Worm (Caenorhabditis elegans) whole organism, L3 larva: ENCODE results near the gene ser-2.

ENCODE experiments used
- R02D3.7 ChIP-seq: fragments of 150-350 bp; optimal IDR thresholded peaks from 2 replicates; lab custom pipeline; 2014; ENCODE audit warnings: missing biosample characterization, missing genetic modification characterization
- ZK546.5 ChIP-seq: sonication (generic microtip); optimal IDR thresholded peaks from 2 replicates; lab custom pipeline; 2017; ENCODE audit warnings: missing biosample characterization, missing genetic modification characterization
- aly-2 ChIP-seq: fragments of 150-350 bp; optimal IDR thresholded peaks from 2 replicates; lab custom pipeline; 2014; ENCODE audit warnings: missing biosample characterization, missing genetic modification characterization
- ama-1 ChIP-seq: fragments of 150-350 bp; optimal IDR thresholded peaks from 2 replicates; lab custom pipeline; 2018
- ceh-16 ChIP-seq: sonication (generic microtip); optimal IDR thresholded peaks from 2 replicates; lab custom pipeline; 2017; ENCODE audit warnings: missing biosample characterization, missing genetic modification characterization
- ceh-28 ChIP-seq: fragments of 150-350 bp; optimal IDR thresholded peaks from 2 replicates; lab custom pipeline; 2014; ENCODE audit warnings: missing biosample characterization, missing genetic modification reagents, missing genetic modification characterization
- ceh-82 ChIP-seq: fragments of 150-350 bp; optimal IDR thresholded peaks from 2 replicates; lab custom pipeline; 2014; ENCODE audit warnings: missing biosample characterization, missing genetic modification characterization
- ceh-9 ChIP-seq: sonication (generic microtip); optimal IDR thresholded peaks from 2 replicates; lab custom pipeline; 2018; ENCODE audit warnings: missing biosample characterization, missing genetic modification characterization
- daf-12 ChIP-seq: fragments of 150-350 bp; optimal IDR thresholded peaks from 2 replicates; lab custom pipeline; 2014; ENCODE audit warnings: missing biosample characterization, missing genetic modification reagents, missing genetic modification characterization
- egl-27 ChIP-seq: sonication (generic microtip); optimal IDR thresholded peaks from 4 replicates; lab custom pipeline; 2017; ENCODE audit warnings: missing biosample characterization, missing genetic modification reagents, missing genetic modification characterization
- egl-5 ChIP-seq: fragments of 150-350 bp; optimal IDR thresholded peaks from 2 replicates; lab custom pipeline; 2017; ENCODE audit warnings: missing biosample characterization, missing genetic modification reagents, missing genetic modification characterization, inconsistent platforms
- elt-1 ChIP-seq: fragments of 150-350 bp; optimal IDR thresholded peaks from 2 replicates; lab custom pipeline; 2014; ENCODE audit warnings: missing biosample characterization, missing genetic modification characterization
- elt-2 ChIP-seq: sonication (generic microtip); optimal IDR thresholded peaks from 2 replicates; lab custom pipeline; 2016; ENCODE audit warnings: missing genetic modification reagents, mild to moderate bottlenecking, missing genetic modification characterization, missing compliant biosample characterization
- elt-3 ChIP-seq, 3 experiments: fragments of 150-350 bp in 1 of 3; sonication (generic microtip) in 2 of 3; optimal IDR thresholded peaks; 2 replicates in 2 of 3; 4 replicates in 1 of 3; lab custom pipeline; 2014 to 2017; ENCODE audit warnings: missing biosample characterization in 3 of 3, missing genetic modification characterization in 3 of 3
- eor-1 ChIP-seq, 2 experiments: fragments of 150-350 bp; optimal IDR thresholded peaks; 2 replicates each; lab custom pipeline; 2014 to 2018; ENCODE audit warnings: missing biosample characterization in 2 of 2, missing genetic modification characterization in 2 of 2
- fkh-10 ChIP-seq: sonication (generic microtip); optimal IDR thresholded peaks from 2 replicates; lab custom pipeline; 2017; ENCODE audit warnings: missing biosample characterization, missing genetic modification reagents, missing genetic modification characterization
- fkh-2 ChIP-seq: fragments of 150-350 bp; optimal IDR thresholded peaks from 2 replicates; lab custom pipeline; 2014; ENCODE audit warnings: missing biosample characterization, missing genetic modification reagents, missing genetic modification characterization
- fos-1 ChIP-seq: fragments of 150-350 bp; optimal IDR thresholded peaks from 2 replicates; lab custom pipeline; 2014; ENCODE audit warnings: missing biosample characterization, missing genetic modification characterization
- hmg-11 ChIP-seq: sonication (generic microtip); optimal IDR thresholded peaks from 2 replicates; lab custom pipeline; 2016; ENCODE audit warnings: missing genetic modification characterization, missing compliant biosample characterization
- jun-1 ChIP-seq: fragments of 150-350 bp; optimal IDR thresholded peaks from 2 replicates; lab custom pipeline; 2014; ENCODE audit warnings: missing biosample characterization, missing genetic modification reagents, missing genetic modification characterization
- lin-15B ChIP-seq: fragments of 150-350 bp; optimal IDR thresholded peaks from 2 replicates; lab custom pipeline; 2014; ENCODE audit warnings: missing biosample characterization, missing genetic modification characterization
- lin-39 ChIP-seq: fragments of 150-350 bp; optimal IDR thresholded peaks from 2 replicates; lab custom pipeline; 2018; ENCODE audit warnings: missing biosample characterization, missing genetic modification reagents, missing genetic modification characterization
- lsy-12 ChIP-seq: sonication (generic microtip); optimal IDR thresholded peaks from 2 replicates; lab custom pipeline; 2016; ENCODE audit warnings: mild to moderate bottlenecking, missing genetic modification characterization, missing compliant biosample characterization
- mdl-1 ChIP-seq: fragments of 150-350 bp; optimal IDR thresholded peaks from 2 replicates; lab custom pipeline; 2014; ENCODE audit warnings: missing biosample characterization, missing genetic modification characterization
- mml-1 ChIP-seq: fragments of 150-350 bp; sonication (generic microtip); optimal IDR thresholded peaks from 3 replicates; lab custom pipeline; 2014; ENCODE audit warnings: missing biosample characterization, missing genetic modification characterization
- nfya-1 ChIP-seq: sonication (generic microtip); optimal IDR thresholded peaks from 2 replicates; lab custom pipeline; 2017; ENCODE audit warnings: missing genetic modification characterization, mild to moderate bottlenecking, missing compliant biosample characterization, antibody characterized with exemption, moderate library complexity; ENCODE audit not compliant: insufficient read depth
- nhr-11 ChIP-seq: fragments of 150-350 bp; optimal IDR thresholded peaks from 2 replicates; lab custom pipeline; 2014; ENCODE audit warnings: missing biosample characterization, missing genetic modification characterization
- nhr-12 ChIP-seq: fragments of 150-350 bp; optimal IDR thresholded peaks from 2 replicates; lab custom pipeline; 2014; ENCODE audit warnings: missing biosample characterization, missing genetic modification characterization
- nhr-23 ChIP-seq: fragments of 150-350 bp; optimal IDR thresholded peaks from 2 replicates; lab custom pipeline; 2014; ENCODE audit warnings: missing biosample characterization, missing genetic modification reagents, missing genetic modification characterization
- nhr-237 ChIP-seq: fragments of 150-350 bp; optimal IDR thresholded peaks from 2 replicates; lab custom pipeline; 2014; ENCODE audit warnings: missing biosample characterization, missing genetic modification characterization
- nhr-25 ChIP-seq: sonication (generic microtip); optimal IDR thresholded peaks from 2 replicates; lab custom pipeline; 2017; ENCODE audit warnings: missing biosample characterization, missing genetic modification characterization
- nhr-28 ChIP-seq: fragments of 150-350 bp; optimal IDR thresholded peaks from 2 replicates; lab custom pipeline; 2014; ENCODE audit warnings: missing biosample characterization, missing genetic modification characterization
- nhr-43 ChIP-seq: sonication (generic microtip); optimal IDR thresholded peaks from 2 replicates; lab custom pipeline; 2016; ENCODE audit warnings: mild to moderate bottlenecking, missing genetic modification characterization, missing compliant biosample characterization; ENCODE audit not compliant: poor library complexity, severe bottlenecking
- nhr-67 ChIP-seq: fragments of 150-350 bp; optimal IDR thresholded peaks from 2 replicates; lab custom pipeline; 2014; ENCODE audit warnings: missing biosample characterization, missing genetic modification characterization
- nhr-76 ChIP-seq: fragments of 150-350 bp; sonication (generic microtip); optimal IDR thresholded peaks from 5 replicates; lab custom pipeline; 2014; ENCODE audit warnings: missing biosample characterization, missing genetic modification characterization
- nhr-77 ChIP-seq: fragments of 150-350 bp; optimal IDR thresholded peaks from 2 replicates; lab custom pipeline; 2014; ENCODE audit warnings: missing biosample characterization, missing genetic modification characterization
- pha-4 ChIP-seq: fragments of 150-350 bp; optimal IDR thresholded peaks from 2 replicates; lab custom pipeline; 2014; ENCODE audit warnings: missing biosample characterization, missing genetic modification reagents, missing genetic modification characterization
- pqm-1 ChIP-seq: fragments of 150-350 bp; optimal IDR thresholded peaks from 2 replicates; lab custom pipeline; 2017; ENCODE audit warnings: missing biosample characterization, missing genetic modification characterization, inconsistent platforms
- sea-2 ChIP-seq: fragments of 150-350 bp; sonication (generic microtip); optimal IDR thresholded peaks from 4 replicates; lab custom pipeline; 2014; ENCODE audit warnings: missing biosample characterization, missing genetic modification reagents, missing genetic modification characterization
- skn-1 ChIP-seq: fragments of 150-350 bp; optimal IDR thresholded peaks from 2 replicates; lab custom pipeline; 2014; ENCODE audit warnings: missing biosample characterization, missing genetic modification characterization
- snpc-4 ChIP-seq: fragments of 150-350 bp; optimal IDR thresholded peaks from 2 replicates; lab custom pipeline; 2014; ENCODE audit warnings: missing biosample characterization, missing genetic modification characterization
- tbx-2 ChIP-seq: sonication (generic microtip); optimal IDR thresholded peaks from 2 replicates; lab custom pipeline; 2016; ENCODE audit warnings: mild to moderate bottlenecking, missing genetic modification characterization, missing compliant biosample characterization
- unc-39 ChIP-seq: sonication (generic microtip); optimal IDR thresholded peaks from 4 replicates; lab custom pipeline; 2017; ENCODE audit warnings: missing biosample characterization, missing genetic modification characterization
- unc-62 ChIP-seq: fragments of 150-350 bp; sonication (generic microtip); optimal IDR thresholded peaks from 4 replicates; lab custom pipeline; 2014; ENCODE audit warnings: missing biosample characterization, missing genetic modification reagents, missing genetic modification characterization
- zag-1 ChIP-seq: fragments of 150-350 bp; optimal IDR thresholded peaks from 2 replicates; lab custom pipeline; 2014; ENCODE audit warnings: missing biosample characterization, missing genetic modification characterization
- ztf-11 ChIP-seq: fragments of 150-350 bp; optimal IDR thresholded peaks from 2 replicates; lab custom pipeline; 2014; ENCODE audit warnings: missing biosample characterization, missing genetic modification characterization
- ztf-4 ChIP-seq: fragments of 150-350 bp; optimal IDR thresholded peaks from 2 replicates; lab custom pipeline; 2014; ENCODE audit warnings: missing biosample characterization, missing genetic modification characterization

Gene ser-2

DNA sequence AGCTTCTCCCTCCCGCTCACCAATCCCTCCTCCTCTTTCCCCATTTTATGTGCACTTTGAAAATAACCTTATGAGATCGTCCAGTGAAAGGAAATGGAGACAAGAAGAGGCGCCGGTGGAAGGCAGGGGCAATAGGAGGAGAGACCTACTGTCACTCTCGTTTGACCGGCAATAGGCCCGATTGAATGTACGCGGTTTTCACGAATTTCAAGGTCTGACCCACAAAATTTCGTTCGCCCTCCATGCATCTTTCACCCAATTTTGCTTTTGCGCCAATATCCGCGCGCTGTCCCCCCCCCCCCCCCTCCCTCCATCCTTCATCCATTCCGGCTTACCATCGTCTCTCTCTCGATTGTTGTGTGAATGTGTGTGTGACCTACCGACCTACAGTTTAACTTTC, 4.9 kb upstream of the ser-2 start:
- no peak for TF ChIP-seq pha-4
- peak; percentile 77 for TF ChIP-seq nhr-23 (tag; lab: Kevin White, UChicago)
- TF ChIP-seq skn-1 (tag; lab: Kevin White, UChicago) = no peak
- TF ChIP-seq egl-5 (tag; lab: Kevin White, UChicago) = no peak
- no peak for TF ChIP-seq jun-1 (tag; lab: Kevin White, UChicago)
- no peak for TF ChIP-seq ztf-11 (tag; lab: Kevin White, UChicago)
- TF ChIP-seq ama-1 (lab: Kevin White, UChicago) = no peak
- TF ChIP-seq nhr-237 (tag; lab: Kevin White, UChicago) = no peak
- TF ChIP-seq ztf-4 (tag; lab: Kevin White, UChicago) = no peak
- no peak for TF ChIP-seq lsy-12
- peak; percentile 4 for TF ChIP-seq nhr-25 (tag; lab: Kevin White, UChicago)

DNA sequence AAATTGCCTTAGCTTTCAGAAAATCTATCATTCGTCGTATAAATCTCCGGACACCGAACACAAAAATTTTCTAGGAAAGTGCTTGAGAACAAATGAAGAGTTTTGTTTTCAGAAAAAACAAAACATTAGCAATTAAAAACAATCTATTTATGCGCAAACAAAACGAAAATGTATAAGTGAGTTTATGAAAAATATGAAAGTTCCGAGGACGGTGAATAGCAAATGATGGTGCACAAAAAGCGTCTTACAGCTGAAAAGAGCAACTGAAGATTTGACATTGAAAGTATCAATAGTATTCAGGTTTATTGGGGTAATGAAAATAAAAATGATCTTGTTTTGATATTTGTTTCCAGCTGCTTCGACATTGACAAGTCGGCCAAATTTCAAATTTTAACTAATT, 2.8 kb downstream of the ser-2 start:
- TF ChIP-seq jun-1 (tag; lab: Kevin White, UChicago) (no peak), unc-62 (no peak), lin-39 (tag; lab: Kevin White, UChicago) (no peak), ceh-82 (tag; lab: Kevin White, UChicago) (no peak), zag-1 (tag; lab: Kevin White, UChicago) (no peak), elt-2 (no peak), aly-2 (tag; lab: Kevin White, UChicago) (no peak), pha-4 (no peak), nhr-76 (tag; lab: Kevin White, UChicago) (no peak), mdl-1 (tag; lab: Kevin White, UChicago) (no peak), nhr-237 (tag; lab: Kevin White, UChicago) (no peak), nhr-67 (tag; lab: Kevin White, UChicago) (no peak), snpc-4 (no peak), ztf-11 (tag; lab: Kevin White, UChicago) (no peak)

DNA sequence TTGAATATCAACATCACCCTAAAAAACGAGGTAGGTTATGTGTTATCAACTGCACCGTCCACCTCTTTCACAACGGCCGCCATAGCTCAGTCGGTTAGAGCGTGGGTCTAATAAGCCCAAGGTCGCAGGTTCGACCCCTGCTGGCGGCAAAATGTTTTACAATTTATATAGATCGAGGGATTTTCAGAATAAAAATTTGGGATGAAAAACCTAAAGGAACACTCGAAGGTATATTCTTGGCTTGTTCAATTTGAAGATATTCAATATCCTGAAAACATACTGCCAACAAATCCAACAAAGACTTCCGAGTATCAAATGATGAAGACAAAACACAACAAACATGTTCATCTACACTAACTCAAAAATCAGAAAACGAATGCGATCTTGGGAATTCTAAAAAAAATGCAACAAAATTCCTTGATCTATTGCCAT, 5.4 kb downstream of the ser-2 start:
- TF ChIP-seq egl-27 (peak; percentile 7), fos-1 (tag; lab: Kevin White, UChicago) (no peak), lin-15B (tag; lab: Kevin White, UChicago) (no peak), nhr-12 (no peak), ztf-4 (tag; lab: Kevin White, UChicago) (no peak), nhr-43 (peak; percentile 45), aly-2 (tag; lab: Kevin White, UChicago) (no peak), nhr-28 (tag; lab: Kevin White, UChicago) (no peak), R02D3.7 (tag; lab: Kevin White, UChicago) (no peak), elt-2 (peak; percentile 36), egl-5 (tag; lab: Kevin White, UChicago) (no peak), pqm-1 (tag; lab: Kevin White, UChicago) (peak; percentile 25), unc-62 (no peak), ceh-16 (no peak), nhr-25 (tag; lab: Kevin White, UChicago) (peak; percentile 15), mdl-1 (tag; lab: Kevin White, UChicago) (no peak), zag-1 (tag; lab: Kevin White, UChicago) (no peak), mml-1 (tag; lab: Kevin White, UChicago) (no peak), fkh-2 (no peak), nhr-23 (tag; lab: Kevin White, UChicago) (peak; percentile 36), lsy-12 (peak; percentile 71), ceh-28 (tag; lab: Kevin White, UChicago) (no peak), elt-3 (tag; optimal IDR thresholded peaks at IDR 0.05; lab: Kevin White, UChicago) (no peak), skn-1 (tag; lab: Kevin White, UChicago) (no peak), eor-1 (tag; optimal IDR thresholded peaks at IDR 0.05; lab: Kevin White, UChicago) (no peak), daf-12 (tag; lab: Kevin White, UChicago) (no peak), ZK546.5 (tag; lab: Kevin White, UChicago) (no peak), nhr-76 (tag; lab: Kevin White, UChicago) (no peak), sea-2 (GFP tag; lab: Kevin White, UChicago) (no peak), nhr-237 (tag; lab: Kevin White, UChicago) (no peak), nhr-77 (peak; percentile 53), nhr-11 (tag; lab: Kevin White, UChicago) (no peak), fkh-10 (GFP tag; lab: Kevin White, UChicago) (no peak), ama-1 (lab: Kevin White, UChicago) (no peak), unc-39 (tag; lab: Kevin White, UChicago) (no peak), ceh-9 (tag; lab: Kevin White, UChicago) (no peak), lin-39 (tag; lab: Kevin White, UChicago) (no peak), jun-1 (tag; lab: Kevin White, UChicago) (no peak), nfya-1 (tag; lab: Kevin White, UChicago) (peak; percentile 11), tbx-2 (tag; lab: Kevin White, UChicago) (peak; percentile 7), pha-4 (no peak), ceh-82 (tag; lab: Kevin White, UChicago) (no peak), elt-1 (tag; lab: Kevin White, UChicago) (no peak), snpc-4 (peak; percentile 28), nhr-67 (tag; lab: Kevin White, UChicago) (no peak), ztf-11 (tag; lab: Kevin White, UChicago) (no peak), hmg-11 (tag; lab: Kevin White, UChicago) (no peak)
